Fruit fly (Drosophila melanogaster) whole organism, embryonic: ENCODE measurements around the gene CG33111.

ENCODE experiments used
- Atf-2 ChIP-seq: fragments of 200-800 bp; sonication (Bioruptor generic); optimal IDR thresholded peaks from 2 replicates; lab custom pipeline; 2016; ENCODE audit warnings: missing biosample characterization, missing genetic modification characterization
- CG11085 ChIP-seq: fragments of 200-800 bp; sonication (Bioruptor generic); IDR thresholded peaks from 2 replicates; pipeline ENCODE4 v1.3.6; 2022; ENCODE audit warnings: missing biosample characterization, missing genetic modification characterization
- CG12219 ChIP-seq: fragments of 200-800 bp; sonication (Bioruptor generic); optimal IDR thresholded peaks from 3 replicates; lab custom pipeline; 2018; ENCODE audit warnings: missing biosample characterization, mild to moderate bottlenecking, missing genetic modification characterization
- CG12744 ChIP-seq: fragments of 200-800 bp; sonication (Bioruptor generic); optimal IDR thresholded peaks from 2 replicates; lab custom pipeline; 2016; ENCODE audit warnings: missing biosample characterization, missing genetic modification characterization
- CG14441 ChIP-seq: fragments of 200-800 bp; sonication (Bioruptor generic); IDR thresholded peaks from 2 replicates; pipeline ENCODE4 v1.3.6; 2022; ENCODE audit warnings: missing biosample characterization, missing genetic modification characterization
- CG14710 ChIP-seq: fragments of 200-800 bp; sonication (Bioruptor generic); optimal IDR thresholded peaks from 3 replicates; lab custom pipeline; 2019; ENCODE audit warnings: missing biosample characterization, mild to moderate bottlenecking, missing genetic modification characterization, moderate library complexity
- CG14965 ChIP-seq: fragments of 200-800 bp; sonication (Bioruptor generic); optimal IDR thresholded peaks from 2 replicates; lab custom pipeline; 2016; ENCODE audit warnings: missing biosample characterization, missing genetic modification characterization, borderline replicate concordance
- CG15479 ChIP-seq: fragments of 200-800 bp; sonication (Bioruptor generic); optimal IDR thresholded peaks from 3 replicates; lab custom pipeline; 2019; ENCODE audit warnings: missing biosample characterization, mild to moderate bottlenecking, missing genetic modification characterization, moderate library complexity
- CG18619 ChIP-seq: fragments of 200-800 bp; sonication (Bioruptor generic); optimal IDR thresholded peaks from 3 replicates; lab custom pipeline; 2017; ENCODE audit warnings: missing biosample characterization, mild to moderate bottlenecking, missing genetic modification characterization
- CG2116 ChIP-seq: fragments of 200-800 bp; sonication (Bioruptor generic); optimal IDR thresholded peaks from 3 replicates; lab custom pipeline; 2018; ENCODE audit warnings: missing biosample characterization, mild to moderate bottlenecking, missing genetic modification characterization
- CG2875 ChIP-seq: fragments of 200-800 bp; sonication (Bioruptor generic); optimal IDR thresholded peaks from 2 replicates; lab custom pipeline; 2017; ENCODE audit warnings: missing biosample characterization, mild to moderate bottlenecking, missing genetic modification characterization, missing genetic modification reagents
- CG32772 ChIP-seq: fragments of 200-800 bp; sonication (Bioruptor generic); IDR thresholded peaks from 2 replicates; pipeline ENCODE4 v1.3.6; 2022; ENCODE audit warnings: missing biosample characterization, missing genetic modification characterization
- CG5953 ChIP-seq: fragments of 200-800 bp; sonication (Bioruptor generic); IDR thresholded peaks from 2 replicates; pipeline ENCODE4 v1.3.6; 2022; ENCODE audit warnings: missing biosample characterization, missing genetic modification characterization
- CG6683 ChIP-seq: fragments of 200-800 bp; sonication (Bioruptor generic); optimal IDR thresholded peaks from 2 replicates; lab custom pipeline; 2017; ENCODE audit warnings: missing biosample characterization, mild to moderate bottlenecking, missing genetic modification characterization, missing genetic modification reagents
- CG6689 ChIP-seq: fragments of 200-800 bp; sonication (Bioruptor generic); IDR thresholded peaks from 2 replicates; pipeline ENCODE4 v1.3.6; 2022; ENCODE audit warnings: missing biosample characterization, missing genetic modification characterization
- CG6791 ChIP-seq: fragments of 200-800 bp; sonication (Bioruptor generic); IDR thresholded peaks from 3 replicates; pipeline ENCODE4 v1.3.6; 2022; ENCODE audit warnings: missing biosample characterization, missing genetic modification characterization; ENCODE audit not compliant: partially characterized antibody
- CG7372 ChIP-seq: fragments of 200-800 bp; sonication (Bioruptor generic); IDR thresholded peaks from 2 replicates; pipeline ENCODE4 v1.3.6; 2022; ENCODE audit warnings: missing biosample characterization, missing genetic modification characterization
- CG7556 ChIP-seq: fragments of 200-800 bp; sonication (Bioruptor generic); optimal IDR thresholded peaks from 2 replicates; lab custom pipeline; 2017; ENCODE audit warnings: missing biosample characterization, mild to moderate bottlenecking, missing genetic modification characterization
- Dip3 ChIP-seq: fragments of 200-800 bp; sonication (Bioruptor generic); optimal IDR thresholded peaks from 3 replicates; lab custom pipeline; 2016; ENCODE audit warnings: missing biosample characterization, missing genetic modification characterization
- ERR ChIP-seq: fragments of 200-800 bp; sonication (Bioruptor generic); optimal IDR thresholded peaks from 2 replicates; lab custom pipeline; 2016; ENCODE audit warnings: missing biosample characterization, missing genetic modification characterization
- Elba2 ChIP-seq: fragments of 200-800 bp; sonication (Bioruptor generic); optimal IDR thresholded peaks from 3 replicates; lab custom pipeline; 2016; ENCODE audit warnings: missing biosample characterization, missing genetic modification characterization
- Hmx ChIP-seq: fragments of 200-800 bp; sonication (Bioruptor generic); optimal IDR thresholded peaks from 2 replicates; lab custom pipeline; 2016; ENCODE audit warnings: missing biosample characterization, missing genetic modification characterization
- Mad ChIP-seq: fragments of 200-800 bp; sonication (Bioruptor generic); optimal IDR thresholded peaks from 2 replicates; lab custom pipeline; 2016; ENCODE audit warnings: missing biosample characterization, missing genetic modification characterization
- Oaz ChIP-seq: fragments of 200-800 bp; sonication (Bioruptor generic); IDR thresholded peaks from 2 replicates; pipeline ENCODE4 v1.3.6; 2022; ENCODE audit warnings: missing biosample characterization, missing genetic modification characterization
- Oli ChIP-seq: fragments of 200-800 bp; sonication (Bioruptor generic); optimal IDR thresholded peaks from 2 replicates; lab custom pipeline; 2018; ENCODE audit warnings: missing biosample characterization, mild to moderate bottlenecking, missing genetic modification characterization, moderate library complexity
- Spps ChIP-seq: fragments of 200-800 bp; sonication (Bioruptor generic); optimal IDR thresholded peaks from 2 replicates; lab custom pipeline; 2018; ENCODE audit warnings: missing biosample characterization, mild to moderate bottlenecking, missing genetic modification characterization
- amos ChIP-seq: fragments of 200-800 bp; sonication (Bioruptor generic); IDR thresholded peaks from 2 replicates; pipeline ENCODE4 v1.3.6; 2022; ENCODE audit warnings: missing biosample characterization, missing genetic modification characterization; ENCODE audit not compliant: partially characterized antibody
- br ChIP-seq: fragments of >200 bp; optimal IDR thresholded peaks from 2 replicates; lab custom pipeline; 2017
- croc ChIP-seq: fragments of 200-800 bp; sonication (Bioruptor generic); conservative IDR thresholded peaks from 3 replicates; pipeline ENCODE4 v1.3.6; 2022; ENCODE audit warnings: missing biosample characterization, missing genetic modification characterization
- danr ChIP-seq: fragments of 200-800 bp; sonication (Bioruptor generic); IDR thresholded peaks from 2 replicates; pipeline ENCODE4 v1.3.6; 2022; ENCODE audit warnings: missing biosample characterization, missing genetic modification characterization
- dm ChIP-seq: fragments of 200-800 bp; sonication (Bioruptor generic); optimal IDR thresholded peaks from 3 replicates; lab custom pipeline; 2016; ENCODE audit warnings: missing biosample characterization, missing genetic modification characterization
- en ChIP-seq: fragments of 200-800 bp; sonication (Bioruptor generic); optimal IDR thresholded peaks from 2 replicates; lab custom pipeline; 2016; ENCODE audit warnings: missing biosample characterization, missing genetic modification characterization
- ewg ChIP-seq: fragments of 200-800 bp; sonication (Bioruptor generic); optimal IDR thresholded peaks from 3 replicates; lab custom pipeline; 2017; ENCODE audit warnings: mild to moderate bottlenecking, missing biosample characterization, missing genetic modification reagents, missing genetic modification characterization
- exex ChIP-seq: fragments of 200-800 bp; sonication (Bioruptor generic); optimal IDR thresholded peaks from 4 replicates; lab custom pipeline; 2018; ENCODE audit warnings: missing biosample characterization, mild to moderate bottlenecking, missing genetic modification characterization, moderate library complexity
- eyg ChIP-seq: fragments of 200-800 bp; sonication (Bioruptor generic); optimal IDR thresholded peaks from 3 replicates; lab custom pipeline; 2016; ENCODE audit warnings: missing biosample characterization, missing genetic modification characterization
- fd96Cb ChIP-seq: fragments of 200-800 bp; sonication (Bioruptor generic); optimal IDR thresholded peaks from 2 replicates; lab custom pipeline; 2018; ENCODE audit warnings: missing biosample characterization, mild to moderate bottlenecking, missing genetic modification characterization, moderate library complexity
- gce ChIP-seq: fragments of 200-800 bp; sonication (Bioruptor generic); IDR thresholded peaks from 3 replicates; pipeline ENCODE4 v1.3.6; 2022; ENCODE audit warnings: missing biosample characterization, missing genetic modification characterization
- klu ChIP-seq: fragments of 200-800 bp; sonication (Bioruptor generic); IDR thresholded peaks from 2 replicates; pipeline ENCODE4 v1.3.6; 2022; ENCODE audit warnings: missing biosample characterization, missing genetic modification characterization
- nau ChIP-seq: fragments of 200-800 bp; sonication (Bioruptor generic); optimal IDR thresholded peaks from 3 replicates; lab custom pipeline; 2017; ENCODE audit warnings: missing biosample characterization, mild to moderate bottlenecking, missing genetic modification characterization, missing genetic modification reagents
- nom ChIP-seq: fragments of 200-800 bp; sonication (Bioruptor generic); optimal IDR thresholded peaks from 2 replicates; lab custom pipeline; 2017; ENCODE audit warnings: missing biosample characterization, missing genetic modification characterization, mild to moderate bottlenecking, moderate library complexity, missing genetic modification reagents
- odd ChIP-seq: fragments of 200-800 bp; sonication (Bioruptor generic); optimal IDR thresholded peaks from 2 replicates; lab custom pipeline; 2017; ENCODE audit warnings: missing biosample characterization, mild to moderate bottlenecking, missing genetic modification characterization
- pb ChIP-seq: fragments of 200-800 bp; sonication (Bioruptor generic); optimal IDR thresholded peaks from 3 replicates; lab custom pipeline; 2016; ENCODE audit warnings: missing biosample characterization, missing genetic modification characterization
- pros ChIP-seq: fragments of 200-800 bp; sonication (Bioruptor generic); optimal IDR thresholded peaks from 3 replicates; lab custom pipeline; 2019; ENCODE audit warnings: missing biosample characterization, mild to moderate bottlenecking, missing genetic modification characterization, moderate library complexity
- pum ChIP-seq: fragments of 200-800 bp; sonication (Bioruptor generic); optimal IDR thresholded peaks from 2 replicates; lab custom pipeline; 2016; ENCODE audit warnings: missing biosample characterization, missing genetic modification characterization
- scrt ChIP-seq: fragments of 200-800 bp; sonication (Bioruptor generic); optimal IDR thresholded peaks from 2 replicates; lab custom pipeline; 2018; ENCODE audit warnings: missing biosample characterization, mild to moderate bottlenecking, missing genetic modification characterization, moderate library complexity
- sna ChIP-seq: fragments of 200-800 bp; sonication (Bioruptor generic); IDR thresholded peaks from 2 replicates; pipeline ENCODE4 v1.3.6; 2022; ENCODE audit warnings: missing biosample characterization, missing genetic modification characterization; ENCODE audit not compliant: partially characterized antibody
- so ChIP-seq: fragments of 200-800 bp; sonication (Bioruptor generic); IDR thresholded peaks from 3 replicates; pipeline ENCODE4 v1.3.6; 2022; ENCODE audit warnings: missing biosample characterization, missing genetic modification characterization
- sqz ChIP-seq: fragments of 200-800 bp; sonication (Bioruptor generic); optimal IDR thresholded peaks from 3 replicates; lab custom pipeline; 2018; ENCODE audit warnings: missing biosample characterization, mild to moderate bottlenecking, missing genetic modification characterization
- stc ChIP-seq: fragments of 200-800 bp; sonication (Bioruptor generic); IDR thresholded peaks from 2 replicates; pipeline ENCODE4 v1.3.6; 2022; ENCODE audit warnings: missing biosample characterization, missing genetic modification characterization
- toy ChIP-seq: fragments of 200-800 bp; sonication (Bioruptor generic); IDR thresholded peaks from 2 replicates; pipeline ENCODE4 v1.3.6; 2022; ENCODE audit warnings: missing biosample characterization, missing genetic modification characterization
- ttk ChIP-seq: fragments of 200-800 bp; sonication (Bioruptor generic); IDR thresholded peaks from 2 replicates; pipeline ENCODE4 v2.1.2; 2022; ENCODE audit warnings: missing biosample characterization, missing genetic modification characterization
- unc-4 ChIP-seq: fragments of 200-800 bp; sonication (Bioruptor generic); IDR thresholded peaks from 2 replicates; pipeline ENCODE4 v1.3.6; 2022; ENCODE audit warnings: missing biosample characterization, missing genetic modification characterization; ENCODE audit not compliant: partially characterized antibody

The CG33111 gene

dm6 chr3R:23820290-23820689, 1.3 kb upstream of the CG33111 start (continued):
- TF ChIP-seq CG14710, result peak; percentile 51
- TF ChIP-seq exex, result no peak
- no peak for TF ChIP-seq stc
- no peak for TF ChIP-seq CG6689 (GFP tag; lab: Robert Waterston, UW)
- no peak for TF ChIP-seq CG11085 (GFP tag; lab: Robert Waterston, UW)
- no peak for TF ChIP-seq pros (GFP tag; lab: Kevin White, UChicago)
- TF ChIP-seq CG12744 (GFP tag; lab: Kevin White, UChicago), result no peak
- no peak for TF ChIP-seq Oli (tag; lab: Kevin White, UChicago)
- no peak for TF ChIP-seq Hmx
- no peak for TF ChIP-seq pb (GFP tag; lab: Kevin White, UChicago)
- TF ChIP-seq dm (GFP tag; lab: Kevin White, UChicago), result no peak
- TF ChIP-seq CG6683 (GFP tag; lab: Kevin White, UChicago), result no peak
- TF ChIP-seq en, result no peak
- TF ChIP-seq nom, result peak; percentile 30
- no peak for TF ChIP-seq CG7372 (GFP tag; lab: Robert Waterston, UW)
- TF ChIP-seq fd96Cb, result no peak
- TF ChIP-seq Oaz (GFP tag; lab: Robert Waterston, UW), result no peak
- peak; percentile 59; the same call in 1 of the 3 replicates for TF ChIP-seq CG6791 (GFP tag; lab: Robert Waterston, UW)
- TF ChIP-seq CG18619 (GFP tag; lab: Kevin White, UChicago), result no peak
- TF ChIP-seq CG2116 (GFP tag; lab: Kevin White, UChicago), result peak; percentile 16
- TF ChIP-seq ERR (GFP tag; lab: Kevin White, UChicago), result no peak
- 0 out of 2 replicates have a peak, but pooled peaks have one; percentile 28 for TF ChIP-seq CG14441 (GFP tag; lab: Robert Waterston, UW)
- TF ChIP-seq klu (GFP tag; lab: Robert Waterston, UW), result no peak
- TF ChIP-seq unc-4 (GFP tag; lab: Robert Waterston, UW), result 0 out of 2 replicates have a peak, but pooled peaks have one; percentile 34
- no peak for TF ChIP-seq CG12219
- no peak for TF ChIP-seq nau (GFP tag; lab: Kevin White, UChicago)
- TF ChIP-seq croc (GFP tag; lab: Robert Waterston, UW), result no peak
- TF ChIP-seq odd (GFP tag; lab: Kevin White, UChicago), result no peak
- 0 out of 3 replicates have a peak, but pooled peaks have one; percentile 27 for TF ChIP-seq so
- no peak for TF ChIP-seq gce (GFP tag; lab: Robert Waterston, UW)
- no peak for TF ChIP-seq sqz (GFP tag; lab: Kevin White, UChicago)
- 0 out of 2 replicates have a peak, but pooled peaks have one; percentile 34 for TF ChIP-seq sna (GFP tag; lab: Robert Waterston, UW)
- TF ChIP-seq ewg (GFP tag; lab: Kevin White, UChicago), result peak; percentile 60
- no peak for TF ChIP-seq CG15479 (GFP tag; lab: Kevin White, UChicago)
- TF ChIP-seq CG2875, result no peak
- no peak for TF ChIP-seq CG14965 (GFP tag; lab: Kevin White, UChicago)
- TF ChIP-seq scrt (GFP tag; lab: Kevin White, UChicago), result no peak
- peak; percentile 10 for TF ChIP-seq CG7556 (GFP tag; lab: Kevin White, UChicago)
- TF ChIP-seq Mad (GFP tag; lab: Kevin White, UChicago), result peak; percentile 40
- no peak for TF ChIP-seq br (lab: Kevin White, UChicago)
- no peak for TF ChIP-seq pum (GFP tag; lab: Kevin White, UChicago)
- TF ChIP-seq ttk, result no peak
- no peak for TF ChIP-seq amos (GFP tag; lab: Robert Waterston, UW)
- no peak for TF ChIP-seq eyg (GFP tag; lab: Kevin White, UChicago)
- no peak for TF ChIP-seq CG5953
- no peak for TF ChIP-seq Dip3
- no peak for TF ChIP-seq danr (GFP tag; lab: Robert Waterston, UW)
- TF ChIP-seq Elba2 (GFP tag; lab: Kevin White, UChicago), result no peak
- TF ChIP-seq toy (GFP tag; lab: Robert Waterston, UW), result no peak
- no peak for TF ChIP-seq Spps (tag; lab: Kevin White, UChicago)
- TF ChIP-seq CG32772 (GFP tag; lab: Robert Waterston, UW), result peak; percentile 49; the same call in 1 of the 2 replicates
- TF ChIP-seq Atf-2 (GFP tag; lab: Kevin White, UChicago), result no peak
